Worm (Caenorhabditis elegans): ENCODE results near the gene C11G6.2.

C11G6.2 gene

ce11 chrX:16300422-16300821 lies 28.0 kb upstream of the C11G6.2 start (continued):
- TF ChIP-seq hrde-1 (tag; optimal IDR thresholded peaks at IDR 0.05; ENCODE audit: borderline replicate concordance) (no peak), lin-40 (tag; optimal IDR thresholded peaks at IDR 0.05) (no peak), akir-1 (GFP tag; optimal IDR thresholded peaks at IDR 0.05) (no peak), madf-10 (tag; optimal IDR thresholded peaks at IDR 0.05) (peak; percentile 53), mxl-1 (tag; optimal IDR thresholded peaks at IDR 0.05) (peak; percentile 46), nhr-90 (tag; optimal IDR thresholded peaks at IDR 0.05) (peak; percentile 63), chd-7 (tag; optimal IDR thresholded peaks at IDR 0.05) (peak; percentile 6), ztf-25 (GFP tag; IDR thresholded peaks at IDR 0.05) (peak; percentile 69; the same call in 1 of the 2 replicates), snpc-1.1 (tag; optimal IDR thresholded peaks at IDR 0.05; ENCODE audit: insufficient read depth) (peak; percentile 66), nhr-80 (tag; optimal IDR thresholded peaks at IDR 0.05) (no peak), attf-5 (GFP tag; optimal IDR thresholded peaks at IDR 0.05) (peak; percentile 18), F37B4.10 (GFP tag; IDR thresholded peaks at IDR 0.05) (no peak), let-607 (tag; optimal IDR thresholded peaks at IDR 0.05) (peak in 1 of 2 experiments; percentile 27), nhr-179 (tag; optimal IDR thresholded peaks at IDR 0.05) (no peak), snpc-4 (GFP tag; optimal IDR thresholded peaks at IDR 0.05) (peak; percentile 71), snpc-4 (tag; optimal IDR thresholded peaks at IDR 0.05) (peak in 3 of 4 experiments; percentile 58 to 76 (median 61)), lag-1 (GFP tag; IDR thresholded peaks at IDR 0.05) (no peak), egl-18 (GFP tag; IDR thresholded peaks at IDR 0.05) (no peak), xnd-1 (tag; optimal IDR thresholded peaks at IDR 0.05) (no peak), rec-8 (tag; optimal IDR thresholded peaks at IDR 0.05) (peak; percentile 19 to 58), F57A8.1 (GFP tag; optimal IDR thresholded peaks at IDR 0.05) (no peak), K11D2.4 (GFP tag; IDR thresholded peaks at IDR 0.05) (no peak), F55B11.4 (tag; optimal IDR thresholded peaks at IDR 0.05; ENCODE audit: borderline replicate concordance, insufficient read depth) (no peak), efl-1 (GFP tag; optimal IDR thresholded peaks at IDR 0.05) (no peak), Y95B8A.8 (GFP tag; IDR thresholded peaks at IDR 0.05) (no peak), nhr-27 (tag; optimal IDR thresholded peaks at IDR 0.05) (no peak), bed-1 (GFP tag; IDR thresholded peaks at IDR 0.05) (no peak), dox-1 (GFP tag; IDR thresholded peaks at IDR 0.05) (peak; percentile 62), C06A6.2 (GFP tag; conservative IDR thresholded peaks at IDR 0.05) (no peak), lin-26 (GFP tag; IDR thresholded peaks at IDR 0.05) (peak; percentile 89), ztf-22 (GFP tag; optimal IDR thresholded peaks at IDR 0.05) (peak; percentile 3), ztf-18 (tag; optimal IDR thresholded peaks at IDR 0.05) (peak; percentile 23), mes-4 (tag; optimal IDR thresholded peaks at IDR 0.05) (no peak), B0035.1 (tag; optimal IDR thresholded peaks at IDR 0.05) (no peak), Y56A3A.18 (GFP tag; IDR thresholded peaks at IDR 0.05) (peak; percentile 78; the same call in 1 of the 2 replicates), hmg-20 (GFP tag; IDR thresholded peaks at IDR 0.05) (peak; percentile 48; the same call in 1 of the 2 replicates), snpc-1.3 (tag; optimal IDR thresholded peaks at IDR 0.05; ENCODE audit: insufficient read depth) (peak; percentile 74), hlh-12 (tag; optimal IDR thresholded peaks at IDR 0.05) (no peak), cebp-2 (GFP tag; IDR thresholded peaks at IDR 0.05) (0 out of 2 replicates have a peak, but pooled peaks have one; percentile 52), nhr-120 (GFP tag; IDR thresholded peaks at IDR 0.05) (no peak), rcor-1 (GFP tag; IDR thresholded peaks at IDR 0.05) (peak; percentile 52; the same call in 1 of the 2 replicates), dpl-1 (GFP tag; optimal IDR thresholded peaks at IDR 0.05) (no peak), mcd-1 (GFP tag; IDR thresholded peaks at IDR 0.05) (no peak), K12H6.12 (tag; optimal IDR thresholded peaks at IDR 0.05) (no peak), ceh-40 (GFP tag; IDR thresholded peaks at IDR 0.05) (0 out of 2 replicates have a peak, but pooled peaks have one; percentile 50), ceh-91 (GFP tag; IDR thresholded peaks at IDR 0.05) (no peak), madf-6 (GFP tag; IDR thresholded peaks at IDR 0.05) (peak; percentile 45), let-526 (GFP tag; IDR thresholded peaks at IDR 0.05) (no peak)

All from whole organism, young adult.